Worm (Caenorhabditis elegans) whole organism, L4 larva: Measurements from ENCODE around the gene C10E2.2.

ENCODE experiments used
- D1046.2 ChIP-seq: fragments of 200-800 bp; sonication (Bioruptor generic); IDR thresholded peaks from 2 replicates; pipeline ENCODE4 v1.3.6; 2022; ENCODE audit warnings: missing genetic modification characterization, missing compliant biosample characterization
- F37D6.2 ChIP-seq: sonication (generic microtip); optimal IDR thresholded peaks from 2 replicates; lab custom pipeline; 2016; ENCODE audit warnings: mild to moderate bottlenecking, missing genetic modification characterization, missing compliant biosample characterization
- F44E2.7 ChIP-seq: fragments of 200-800 bp; sonication (Bioruptor generic); IDR thresholded peaks from 2 replicates; pipeline ENCODE4 v2.1.2; 2022; ENCODE audit warnings: missing genetic modification characterization, missing compliant biosample characterization
- R02D3.7 ChIP-seq: fragments of 150-350 bp; sonication (generic microtip); optimal IDR thresholded peaks from 3 replicates; lab custom pipeline; 2014; ENCODE audit warnings: missing biosample characterization, missing genetic modification characterization
- T20F7.1 ChIP-seq: fragments of 200-800 bp; sonication (Bioruptor generic); optimal IDR thresholded peaks from 2 replicates; lab custom pipeline; 2018; ENCODE audit warnings: mild to moderate bottlenecking, missing genetic modification characterization, missing compliant biosample characterization
- Y105C5A.15 ChIP-seq: fragments of 200-800 bp; sonication (Bioruptor generic); IDR thresholded peaks from 2 replicates; pipeline ENCODE4 v1.3.6; 2022; ENCODE audit warnings: missing genetic modification characterization, missing compliant biosample characterization
- Y5F2A.4 ChIP-seq: fragments of 200-800 bp; sonication (Bioruptor generic); optimal IDR thresholded peaks from 2 replicates; lab custom pipeline; 2018; ENCODE audit warnings: mild to moderate bottlenecking, missing genetic modification characterization, missing compliant biosample characterization
- aha-1 ChIP-seq: fragments of 150-350 bp; peaks from one replicate; lab custom pipeline; 2014; ENCODE audit warnings: missing biosample characterization, missing genetic modification characterization
- ceh-82 ChIP-seq: sonication (generic microtip); optimal IDR thresholded peaks from 2 replicates; lab custom pipeline; 2017; ENCODE audit warnings: missing biosample characterization, missing genetic modification characterization
- ctbp-1 ChIP-seq: fragments of 200-800 bp; sonication (Bioruptor generic); IDR thresholded peaks from 2 replicates; pipeline ENCODE4 v1.3.6; 2022; ENCODE audit warnings: missing genetic modification reagents, missing genetic modification characterization, missing compliant biosample characterization
- daf-16 ChIP-seq, 3 experiments: sonication (generic microtip); optimal IDR thresholded peaks; 2 replicates each; lab custom pipeline; 2016 to 2017; ENCODE audit warnings: missing genetic modification characterization in 3 of 3, missing genetic modification reagents in 3 of 3, mild to moderate bottlenecking in 2 of 3, missing compliant biosample characterization in 2 of 3, missing biosample characterization in 1 of 3, moderate library complexity in 1 of 3
- dmd-6 ChIP-seq: fragments of 200-800 bp; sonication (Bioruptor generic); IDR thresholded peaks from 2 replicates; pipeline ENCODE4 v1.3.6; 2022; ENCODE audit warnings: missing genetic modification reagents, missing genetic modification characterization, missing compliant biosample characterization
- egl-43 ChIP-seq: fragments of 200-800 bp; sonication (Bioruptor generic); IDR thresholded peaks from 2 replicates; pipeline ENCODE4 v1.3.6; 2022; ENCODE audit warnings: missing genetic modification reagents, missing genetic modification characterization, missing compliant biosample characterization
- fkh-10 ChIP-seq: fragments of 150-350 bp; optimal IDR thresholded peaks from 2 replicates; lab custom pipeline; 2014; ENCODE audit warnings: missing biosample characterization, missing genetic modification reagents, missing genetic modification characterization
- hif-1 ChIP-seq, 2 experiments: sonication (generic microtip); optimal IDR thresholded peaks; 2 replicates each; lab custom pipeline; 2016 to 2017; ENCODE audit warnings: missing compliant biosample characterization in 2 of 2, missing genetic modification characterization in 2 of 2, missing genetic modification reagents in 2 of 2, missing genotype in 2 of 2, mild to moderate bottlenecking in 1 of 2
- hlh-11 ChIP-seq: fragments of 200-800 bp; sonication (Bioruptor generic); optimal IDR thresholded peaks from 2 replicates; lab custom pipeline; 2018; ENCODE audit warnings: mild to moderate bottlenecking, missing genetic modification characterization, missing compliant biosample characterization
- hlh-30 ChIP-seq: sonication (generic microtip); optimal IDR thresholded peaks from 2 replicates; lab custom pipeline; 2017; ENCODE audit warnings: antibody characterized with exemption, mild to moderate bottlenecking, missing genetic modification characterization, missing compliant biosample characterization; ENCODE audit not compliant: insufficient read depth
- hmg-1.1 ChIP-seq: fragments of 200-800 bp; sonication (Bioruptor generic); IDR thresholded peaks from 2 replicates; pipeline ENCODE4 v1.3.6; 2022; ENCODE audit warnings: missing genetic modification reagents, missing genetic modification characterization, missing compliant biosample characterization
- jun-1 ChIP-seq: fragments of 150-350 bp; optimal IDR thresholded peaks from 2 replicates; lab custom pipeline; 2014; ENCODE audit warnings: missing biosample characterization, missing genetic modification reagents, missing genetic modification characterization
- lim-7 ChIP-seq: fragments of 200-800 bp; sonication (Bioruptor generic); IDR thresholded peaks from 2 replicates; pipeline ENCODE4 v1.3.6; 2022; ENCODE audit warnings: missing genetic modification characterization, missing compliant biosample characterization
- lin-13 ChIP-seq: fragments of 150-350 bp; optimal IDR thresholded peaks from 2 replicates; lab custom pipeline; 2014; ENCODE audit warnings: missing biosample characterization, missing genetic modification reagents, missing genetic modification characterization
- lin-29 ChIP-seq: fragments of 200-800 bp; sonication (Bioruptor generic); IDR thresholded peaks from 2 replicates; pipeline ENCODE4 v1.3.6; 2022; ENCODE audit warnings: missing genetic modification reagents, missing genetic modification characterization, missing compliant biosample characterization
- lsy-2 ChIP-seq, 2 experiments: fragments of 150-350 bp in 1 of 2; sonication (generic microtip) in 1 of 2; optimal IDR thresholded peaks; 2 replicates each; lab custom pipeline; 2014 to 2017; ENCODE audit warnings: missing biosample characterization in 2 of 2, missing genetic modification characterization in 2 of 2
- madf-5 ChIP-seq, 2 experiments: fragments of 200-800 bp; sonication (Bioruptor generic); IDR thresholded peaks; 2 replicates each; pipeline ENCODE4 v1.3.6; 2022; ENCODE audit warnings: missing compliant biosample characterization in 2 of 2, missing genetic modification characterization in 2 of 2
- madf-9 ChIP-seq: fragments of 200-800 bp; sonication (Bioruptor generic); conservative IDR thresholded peaks from 2 replicates; pipeline ENCODE4 v1.3.6; 2022; ENCODE audit warnings: missing genetic modification reagents, missing genetic modification characterization, missing compliant biosample characterization
- mdl-1 ChIP-seq, 2 experiments: fragments of 150-350 bp in 1 of 2; sonication (generic microtip) in 1 of 2; optimal IDR thresholded peaks; 2 replicates each; lab custom pipeline; 2014 to 2017; ENCODE audit warnings: missing biosample characterization in 2 of 2, missing genetic modification characterization in 2 of 2
- mep-1 ChIP-seq: fragments of 150-350 bp; sonication (generic microtip); optimal IDR thresholded peaks from 3 replicates; lab custom pipeline; 2014; ENCODE audit warnings: missing biosample characterization, missing genetic modification characterization
- mxl-3 ChIP-seq: fragments of 200-800 bp; sonication (Bioruptor generic); optimal IDR thresholded peaks from 2 replicates; lab custom pipeline; 2018; ENCODE audit warnings: mild to moderate bottlenecking, missing genetic modification characterization, missing compliant biosample characterization
- nhr-10 ChIP-seq: fragments of 150-350 bp; optimal IDR thresholded peaks from 2 replicates; lab custom pipeline; 2014; ENCODE audit warnings: missing biosample characterization, missing genetic modification characterization
- nhr-102 ChIP-seq: sonication (generic microtip); optimal IDR thresholded peaks from 2 replicates; lab custom pipeline; 2016; ENCODE audit warnings: mild to moderate bottlenecking, missing genetic modification characterization, moderate library complexity, missing compliant biosample characterization
- nhr-237 ChIP-seq: sonication (generic microtip); optimal IDR thresholded peaks from 2 replicates; lab custom pipeline; 2017; ENCODE audit warnings: missing biosample characterization, missing genetic modification characterization
- nhr-28 ChIP-seq: fragments of 150-350 bp; optimal IDR thresholded peaks from 2 replicates; lab custom pipeline; 2014; ENCODE audit warnings: missing biosample characterization, missing genetic modification characterization
- nhr-6 ChIP-seq: fragments of 150-350 bp; optimal IDR thresholded peaks from 2 replicates; lab custom pipeline; 2014; ENCODE audit warnings: missing biosample characterization, missing genetic modification characterization
- nhr-77 ChIP-seq: fragments of 150-350 bp; optimal IDR thresholded peaks from 2 replicates; lab custom pipeline; 2014; ENCODE audit warnings: missing biosample characterization, missing genetic modification characterization
- pqm-1 ChIP-seq: sonication (generic microtip); optimal IDR thresholded peaks from 2 replicates; lab custom pipeline; 2017; ENCODE audit warnings: missing biosample characterization, missing genetic modification characterization
- saeg-2 ChIP-seq: fragments of 200-800 bp; sonication (Bioruptor generic); IDR thresholded peaks from 2 replicates; pipeline ENCODE4 v1.3.6; 2022; ENCODE audit warnings: missing genetic modification reagents, missing genetic modification characterization, missing compliant biosample characterization
- set-16 ChIP-seq: fragments of 200-800 bp; sonication (Bioruptor generic); IDR thresholded peaks from 2 replicates; pipeline ENCODE4 v1.3.6; 2022; ENCODE audit warnings: missing genetic modification reagents, missing genetic modification characterization, missing compliant biosample characterization
- skn-1 ChIP-seq: fragments of 150-350 bp; optimal IDR thresholded peaks from 2 replicates; lab custom pipeline; 2014; ENCODE audit warnings: missing biosample characterization, missing genetic modification characterization
- spr-3 ChIP-seq: fragments of 200-800 bp; sonication (Bioruptor generic); optimal IDR thresholded peaks from 2 replicates; lab custom pipeline; 2018; ENCODE audit warnings: mild to moderate bottlenecking, missing genetic modification characterization, missing compliant biosample characterization
- unc-130 ChIP-seq: sonication (generic microtip); optimal IDR thresholded peaks from 2 replicates; lab custom pipeline; 2016; ENCODE audit warnings: missing genetic modification reagents, missing genetic modification characterization, missing compliant biosample characterization
- unc-62 ChIP-seq, 3 experiments: fragments of 150-350 bp in 1 of 3; sonication (generic microtip); optimal IDR thresholded peaks in 2 of 3; peaks in 1 of 3; 1 replicate in 1 of 3; 2 replicates in 2 of 3; lab custom pipeline; 2014 to 2017; ENCODE audit warnings: missing biosample characterization in 3 of 3, missing genetic modification characterization in 3 of 3, missing genetic modification reagents in 3 of 3, missing genotype in 1 of 3
- vab-7 ChIP-seq: fragments of 200-800 bp; sonication (Bioruptor generic); IDR thresholded peaks from 2 replicates; pipeline ENCODE4 v1.3.6; 2022; ENCODE audit warnings: missing genetic modification reagents, missing genetic modification characterization, missing compliant biosample characterization
- zfp-2 ChIP-seq: sonication (generic microtip); optimal IDR thresholded peaks from 2 replicates; lab custom pipeline; 2016; ENCODE audit warnings: mild to moderate bottlenecking, missing genetic modification characterization, missing compliant biosample characterization
- zfp-3 ChIP-seq: fragments of 200-800 bp; sonication (Bioruptor generic); conservative IDR thresholded peaks from 2 replicates; pipeline ENCODE4 v1.3.6; 2022; ENCODE audit warnings: missing genetic modification reagents, missing genetic modification characterization, missing compliant biosample characterization
- zip-11 ChIP-seq: fragments of 200-800 bp; sonication (Bioruptor generic); IDR thresholded peaks from 2 replicates; pipeline ENCODE4 v1.3.6; 2022; ENCODE audit warnings: missing genetic modification characterization, missing compliant biosample characterization
- ztf-7 ChIP-seq: fragments of 150-350 bp; optimal IDR thresholded peaks from 2 replicates; lab custom pipeline; 2014; ENCODE audit warnings: missing biosample characterization, missing genetic modification characterization

C10E2.2 gene

ce11 chrX:16787152-16787551 is 42.1 kb downstream of the C10E2.2 start:
- TF ChIP-seq fkh-10, result no peak
- TF ChIP-seq pqm-1 (tag; lab: Kevin White, UChicago), result no peak
- TF ChIP-seq unc-62 (GFP tag; optimal IDR thresholded peaks at IDR 0.05 in 1 of 2; lab: Kevin White, UChicago), result peak in 1 of 2 experiments; percentile 71
- no peak for TF ChIP-seq unc-62 (tag; optimal IDR thresholded peaks at IDR 0.05; lab: Kevin White, UChicago)
- no peak for TF ChIP-seq nhr-10 (tag; lab: Kevin White, UChicago)
- TF ChIP-seq, all 104 proteins: peak for 1

ce11 chrX:16792700-16793176 is 47.7 kb downstream of the C10E2.2 start, which contains the start of gene got-1.2:
TSS of gene got-1.2 (minus strand) at chrX:16793126.
- no peak for TF ChIP-seq lin-29 (GFP tag; lab: Robert Waterston, UW)
- TF ChIP-seq Y5F2A.4 (GFP tag; lab: Kevin White, UChicago), result no peak
- TF ChIP-seq ceh-82 (tag; lab: Kevin White, UChicago), result no peak
- TF ChIP-seq set-16 (GFP tag; lab: Robert Waterston, UW), result peak; percentile 69
- peak; percentile 15 for TF ChIP-seq hlh-30 (tag; lab: Kevin White, UChicago)
- TF ChIP-seq nhr-28 (tag; lab: Kevin White, UChicago), result no peak
- TF ChIP-seq aha-1 (tag; lab: Kevin White, UChicago), result peak; percentile 86

- no peak for TF ChIP-seq nhr-102 (tag; lab: Kevin White, UChicago)
- no peak for TF ChIP-seq madf-5 (GFP tag; IDR thresholded peaks at IDR 0.05; lab: Robert Waterston, UW)
- no peak for TF ChIP-seq egl-43 (GFP tag; lab: Robert Waterston, UW)
- no peak for TF ChIP-seq D1046.2 (GFP tag; lab: Robert Waterston, UW)
- peak; percentile 45 for TF ChIP-seq mep-1 (tag; lab: Kevin White, UChicago)
- peak; percentile 2 for TF ChIP-seq aha-1 (tag; lab: Kevin White, UChicago)
- no peak for TF ChIP-seq vab-7 (GFP tag; lab: Robert Waterston, UW)
- TF ChIP-seq ctbp-1 (GFP tag; lab: Robert Waterston, UW), result 0 out of 2 replicates have a peak, but pooled peaks have one; percentile 38
- TF ChIP-seq zfp-2, result no peak
- no peak for TF ChIP-seq ztf-7 (tag; lab: Kevin White, UChicago)
- no peak for TF ChIP-seq T20F7.1 (GFP tag; lab: Kevin White, UChicago)
- no peak for TF ChIP-seq nhr-6 (tag; lab: Kevin White, UChicago)
- peak; percentile 88 for TF ChIP-seq hlh-30 (tag; lab: Kevin White, UChicago)
- TF ChIP-seq mxl-3 (GFP tag; lab: Kevin White, UChicago), result peak; percentile 83
- TF ChIP-seq zfp-3 (GFP tag; lab: Robert Waterston, UW), result no peak
- no peak for TF ChIP-seq lin-13 (GFP tag; lab: Kevin White, UChicago)
- no peak for TF ChIP-seq madf-9 (GFP tag; lab: Robert Waterston, UW)
- TF ChIP-seq hlh-11 (tag; lab: Kevin White, UChicago), result peak; percentile 30
- no peak for TF ChIP-seq daf-16 (GFP tag; optimal IDR thresholded peaks at IDR 0.05; lab: Kevin White, UChicago)
- TF ChIP-seq daf-16 (tag; optimal IDR thresholded peaks at IDR 0.05; lab: Kevin White, UChicago), result peak; percentile 57
- TF ChIP-seq saeg-2 (GFP tag; lab: Robert Waterston, UW), result no peak
- TF ChIP-seq F44E2.7 (GFP tag; lab: Robert Waterston, UW), result no peak
- peak in 1 of 2 experiments; percentile 48 for TF ChIP-seq lsy-2 (tag; optimal IDR thresholded peaks at IDR 0.05; lab: Kevin White, UChicago)
- peak in 1 of 2 experiments; percentile 78 for TF ChIP-seq hif-1 (tag; optimal IDR thresholded peaks at IDR 0.05; lab: Kevin White, UChicago)
- no peak for TF ChIP-seq skn-1 (tag; lab: Kevin White, UChicago)
- no peak for TF ChIP-seq Y105C5A.15
- no peak for TF ChIP-seq unc-130 (GFP tag; lab: Kevin White, UChicago)
- TF ChIP-seq zip-11 (GFP tag; lab: Robert Waterston, UW), result no peak
- no peak for TF ChIP-seq nhr-77 (tag; lab: Kevin White, UChicago)
- peak; percentile 8 for TF ChIP-seq fkh-10
- TF ChIP-seq nhr-237 (tag; lab: Kevin White, UChicago), result no peak
- TF ChIP-seq F37D6.2 (tag; lab: Kevin White, UChicago), result no peak
- peak; percentile 40; the same call in 1 of the 2 replicates for TF ChIP-seq hmg-1.1
- peak in 1 of 2 experiments; percentile 62 for TF ChIP-seq mdl-1 (tag; optimal IDR thresholded peaks at IDR 0.05; lab: Kevin White, UChicago)
- TF ChIP-seq jun-1, result no peak
- TF ChIP-seq lin-29 (GFP tag; lab: Robert Waterston, UW), result no peak
- no peak for TF ChIP-seq spr-3
- TF ChIP-seq R02D3.7 (tag; lab: Kevin White, UChicago), result no peak
- TF ChIP-seq dmd-6 (GFP tag; lab: Robert Waterston, UW), result peak; percentile 64
- 0 out of 2 replicates have a peak, but pooled peaks have one; percentile 7 for TF ChIP-seq lim-7
Observed at ce11 chrX:16793470-16793869, 48.4 kb downstream of the C10E2.2 start.
